Fruit fly (Drosophila melanogaster): Measurements from ENCODE around the gene CG33767.

The CG33767 gene

DNA sequence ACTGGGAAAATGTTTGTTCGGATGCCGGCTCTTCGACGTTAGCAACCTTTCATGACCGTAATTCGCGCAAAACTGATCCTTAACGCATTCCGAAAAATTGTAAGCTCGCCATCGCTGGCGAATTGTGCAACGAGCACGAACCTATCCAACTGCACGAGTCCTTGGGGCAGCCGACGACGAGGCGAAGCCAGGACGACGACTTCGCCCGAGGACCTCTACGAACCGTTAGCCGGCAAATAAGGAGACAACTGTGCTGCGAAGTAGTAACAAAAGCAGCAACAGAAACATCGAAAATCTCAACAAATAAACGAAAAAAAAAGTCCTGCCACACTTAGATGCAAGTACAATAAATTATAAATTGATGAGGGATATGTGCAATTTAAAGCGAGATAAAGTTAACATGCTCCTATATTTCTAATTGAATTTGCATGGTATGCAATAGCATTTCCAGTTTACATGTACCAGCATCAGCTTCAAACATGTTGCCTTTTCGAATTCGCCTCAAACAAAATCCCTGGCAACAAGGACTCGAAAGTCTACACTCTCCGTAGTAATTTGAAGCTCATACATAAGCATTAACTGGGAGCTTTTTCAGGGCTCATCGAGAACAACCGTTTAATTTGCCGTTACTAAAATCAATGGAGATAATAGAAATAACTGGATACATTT lies 8.1 kb upstream of the CG33767 start, which contains the start of gene CG14459:
Gene CG14459 (minus strand): TSS at position 51 of the 669 bp plus-strand sequence.
- TF ChIP-seq Sp1 (GFP tag; optimal IDR thresholded peaks at IDR 0.05) (no peak), br (GFP tag; optimal IDR thresholded peaks at IDR 0.05) (no peak), Dfd (GFP tag; optimal IDR thresholded peaks at IDR 0.05) (no peak), h (GFP tag; optimal IDR thresholded peaks at IDR 0.05) (no peak), Rel (GFP tag; optimal IDR thresholded peaks at IDR 0.05) (no peak), Rel (tag; optimal IDR thresholded peaks at IDR 0.05) (no peak), sage (GFP tag; optimal IDR thresholded peaks at IDR 0.05) (no peak), pan (optimal IDR thresholded peaks at IDR 0.05) (no peak)

DNA sequence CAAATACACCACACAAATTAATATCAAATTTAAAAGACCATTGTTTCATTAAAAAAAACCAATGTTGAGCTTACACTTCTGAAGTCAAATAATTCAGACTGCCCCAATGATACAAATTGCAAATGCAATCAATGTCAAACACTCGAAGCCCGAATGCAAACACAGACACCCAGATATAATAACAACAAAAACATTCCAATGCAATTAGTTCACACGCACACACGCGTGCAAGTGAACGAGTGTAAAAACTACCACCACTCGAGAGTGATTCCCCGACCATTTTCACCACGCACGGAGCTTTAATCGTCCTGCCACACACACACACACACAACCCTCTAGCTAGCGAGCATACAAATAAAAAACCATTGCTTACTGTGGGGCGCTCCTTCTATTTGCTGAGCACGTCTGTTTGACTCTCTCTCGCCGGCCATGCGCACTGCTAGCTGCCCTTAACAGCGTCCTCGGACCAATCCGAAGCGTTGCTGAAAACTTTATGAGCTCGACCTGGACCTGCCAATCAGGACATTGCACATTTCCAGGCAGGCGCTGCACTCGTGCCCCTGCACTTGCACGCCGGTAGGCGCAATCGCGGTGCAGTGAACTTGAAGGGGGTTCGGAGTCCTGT lies 3.7 kb upstream of the CG33767 start:
- no peak for TF ChIP-seq jim (GFP tag; optimal IDR thresholded peaks at IDR 0.05)
- TF ChIP-seq fru (GFP tag; optimal IDR thresholded peaks at IDR 0.05) = no peak
- no peak for TF ChIP-seq foxo (GFP tag; optimal IDR thresholded peaks at IDR 0.05)
- no peak for TF ChIP-seq psq (GFP tag; optimal IDR thresholded peaks at IDR 0.05)
- TF ChIP-seq rgr (GFP tag; optimal IDR thresholded peaks at IDR 0.05) = no peak
- TF ChIP-seq OdsH (GFP tag; optimal IDR thresholded peaks at IDR 0.05) = no peak
- TF ChIP-seq pan (optimal IDR thresholded peaks at IDR 0.05) = no peak
- TF ChIP-seq dmrt93B (GFP tag; optimal IDR thresholded peaks at IDR 0.05) = no peak
- TF ChIP-seq dl (GFP tag; optimal IDR thresholded peaks at IDR 0.05; ENCODE audit: insufficient read depth in 1 of 2, partially characterized antibody in 2 of 2) = no peak
- no peak for TF ChIP-seq Hr83 (GFP tag; optimal IDR thresholded peaks at IDR 0.05; ENCODE audit: poor library complexity, severe bottlenecking)
- TF ChIP-seq lola (GFP tag; optimal IDR thresholded peaks at IDR 0.05) = no peak
- no peak for TF ChIP-seq brk (GFP tag; optimal IDR thresholded peaks at IDR 0.05)

DNA sequence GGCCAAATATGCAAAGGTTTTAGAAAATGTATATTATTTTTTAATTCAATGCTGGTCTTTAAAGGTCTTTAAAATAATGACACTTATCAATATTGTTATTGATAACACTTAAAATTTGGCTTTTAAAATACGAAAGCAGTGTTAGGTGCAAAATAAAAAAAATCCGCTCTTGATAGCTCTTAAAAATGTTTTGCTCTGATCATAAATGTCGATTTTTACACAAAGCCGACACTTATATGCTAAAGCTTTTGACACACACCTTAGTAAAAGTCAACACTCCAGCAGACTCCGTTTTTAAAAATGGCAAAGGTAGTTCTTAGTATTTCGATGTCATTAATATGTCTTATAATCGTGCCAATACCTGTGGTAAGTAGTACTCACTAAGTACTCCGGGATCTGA lies 780 bp upstream of the CG33767 start, which contains the start of gene CG33766:
Gene CG33766 (plus strand): TSS at position 301 of the 400 bp plus-strand sequence.
- TF ChIP-seq tai (GFP tag; optimal IDR thresholded peaks at IDR 0.05) = no peak
- TF ChIP-seq HLH106 (tag; optimal IDR thresholded peaks at IDR 0.05) = no peak
- no peak for TF ChIP-seq Myc (optimal IDR thresholded peaks at IDR 0.05)
- TF ChIP-seq OdsH (GFP tag; optimal IDR thresholded peaks at IDR 0.05) = no peak
- TF ChIP-seq Dfd (GFP tag; optimal IDR thresholded peaks at IDR 0.05) = no peak
- TF ChIP-seq br (GFP tag; optimal IDR thresholded peaks at IDR 0.05) = no peak
- TF ChIP-seq dmrt93B (GFP tag; optimal IDR thresholded peaks at IDR 0.05) = no peak
- TF ChIP-seq Vsx2 (GFP tag; optimal IDR thresholded peaks at IDR 0.05; ENCODE audit: partially characterized antibody) = no peak
- no peak for TF ChIP-seq sv (GFP tag; optimal IDR thresholded peaks at IDR 0.05)
- TF ChIP-seq sage (GFP tag; optimal IDR thresholded peaks at IDR 0.05) = no peak
- no peak for TF ChIP-seq CrebA (GFP tag; optimal IDR thresholded peaks at IDR 0.05; ENCODE audit: borderline replicate concordance)
- TF ChIP-seq lola (GFP tag; optimal IDR thresholded peaks at IDR 0.05) = no peak
- no peak for TF ChIP-seq GATAd (GFP tag; optimal IDR thresholded peaks at IDR 0.05)

DNA sequence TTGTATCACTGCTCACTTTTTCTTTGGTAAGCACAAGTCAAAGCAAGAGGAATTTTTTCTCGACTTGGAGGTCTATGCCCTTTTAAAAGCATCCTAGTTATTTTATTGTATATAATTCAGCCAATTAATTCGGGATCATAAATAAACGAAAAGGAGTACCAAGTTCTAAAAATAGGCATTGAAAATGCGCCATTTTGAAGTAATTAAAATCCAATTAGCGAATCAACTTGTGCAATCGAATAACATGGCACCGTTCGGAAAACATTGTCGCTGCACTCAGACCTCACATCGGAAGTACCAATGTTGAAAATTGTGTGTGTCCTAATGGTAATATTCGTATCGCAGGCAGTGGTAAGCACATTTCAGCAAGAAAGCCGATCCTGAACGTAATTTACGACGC lies 756 bp downstream of the CG33767 start, which contains the start of gene CG33768:
Gene CG33768 (plus strand): TSS at position 301 of the 400 bp plus-strand sequence.
- no peak for TF ChIP-seq pan (optimal IDR thresholded peaks at IDR 0.05)
- TF ChIP-seq ey (GFP tag; optimal IDR thresholded peaks at IDR 0.05) = no peak
- TF ChIP-seq fru (GFP tag; optimal IDR thresholded peaks at IDR 0.05) = no peak
- no peak for TF ChIP-seq Dfd (GFP tag; optimal IDR thresholded peaks at IDR 0.05)
- TF ChIP-seq N (GFP tag; optimal IDR thresholded peaks at IDR 0.05) = no peak
- TF ChIP-seq dl (GFP tag; optimal IDR thresholded peaks at IDR 0.05; ENCODE audit: insufficient read depth in 1 of 2, partially characterized antibody in 2 of 2) = no peak
- no peak for TF ChIP-seq usp (GFP tag; optimal IDR thresholded peaks at IDR 0.05)

DNA sequence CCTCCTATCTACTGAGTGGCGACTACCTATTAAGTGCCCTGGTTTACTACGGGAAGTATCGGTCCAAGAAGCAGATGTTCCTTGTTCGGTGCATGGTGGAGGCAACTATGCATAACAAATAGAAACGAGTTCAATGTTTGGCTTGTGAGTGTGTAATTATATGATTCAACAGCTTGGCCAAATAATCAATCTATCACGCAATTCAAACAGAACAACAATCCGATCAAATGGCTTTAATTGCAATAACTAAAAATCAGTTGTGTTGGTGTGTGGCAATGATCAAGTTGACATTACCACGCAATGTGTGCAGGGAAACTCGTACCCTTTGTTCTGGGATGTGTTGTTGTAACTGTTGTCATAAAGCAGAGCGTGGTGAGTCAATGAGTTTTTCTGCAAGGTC lies 1.5 kb downstream of the CG33767 start, which contains the start of gene CG33769:
Gene CG33769 (plus strand): TSS at position 301 of the 400 bp plus-strand sequence.
- no peak for TF ChIP-seq HLH106 (tag; optimal IDR thresholded peaks at IDR 0.05)
- no peak for TF ChIP-seq CG32264 (GFP tag; optimal IDR thresholded peaks at IDR 0.05)
- no peak for TF ChIP-seq dsf (GFP tag; optimal IDR thresholded peaks at IDR 0.05; ENCODE audit: borderline replicate concordance)
- TF ChIP-seq foxo (GFP tag; optimal IDR thresholded peaks at IDR 0.05) = no peak
- no peak for TF ChIP-seq Mio (GFP tag; optimal IDR thresholded peaks at IDR 0.05)
- no peak for TF ChIP-seq br (GFP tag; optimal IDR thresholded peaks at IDR 0.05)
- no peak for TF ChIP-seq tai (GFP tag; optimal IDR thresholded peaks at IDR 0.05)
- TF ChIP-seq lola (GFP tag; optimal IDR thresholded peaks at IDR 0.05) = no peak

Measured in whole organism, wandering third instar larva.